Worm (Caenorhabditis elegans): ENCODE measurements around the gene nspc-17.

The nspc-17 gene

DNA sequence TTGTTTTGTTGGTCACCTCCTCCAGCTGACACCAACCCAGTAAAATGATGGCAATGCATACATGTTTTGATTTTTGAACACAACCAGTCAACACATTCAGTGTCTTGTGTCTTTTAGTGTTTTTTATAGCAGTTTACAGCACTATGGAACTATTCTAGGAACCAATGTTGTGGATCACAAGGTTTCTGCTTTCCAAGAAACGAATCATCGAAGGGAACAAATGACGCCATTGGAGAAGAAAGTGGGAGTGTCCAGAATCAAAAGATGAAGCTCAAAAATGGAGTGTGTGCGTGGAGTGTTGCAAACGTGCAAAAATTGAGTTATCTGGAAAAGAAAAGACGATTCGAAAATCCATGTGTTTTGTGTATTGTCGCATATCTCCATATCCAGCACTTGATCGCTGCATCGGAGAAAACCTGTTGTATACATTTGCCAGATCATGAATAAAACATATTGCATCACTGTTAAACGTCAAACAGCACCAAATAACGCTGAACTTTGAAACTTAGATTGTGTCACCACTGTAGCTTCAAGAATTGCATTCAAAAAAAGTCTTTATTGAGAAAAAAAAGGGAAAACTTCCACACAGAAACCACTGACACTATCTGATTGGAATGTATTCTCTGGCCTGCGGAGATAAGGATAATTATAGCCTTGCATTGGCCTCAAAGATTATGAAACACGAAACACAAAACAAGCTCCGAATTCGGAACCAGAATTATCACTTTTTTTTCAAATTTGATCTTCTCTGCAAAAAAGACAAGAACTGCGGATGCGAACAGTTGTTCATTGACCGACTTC, 37.5 kb upstream of the nspc-17 start (continued):
- TF ChIP-seq ceh-8 (GFP tag; optimal IDR thresholded peaks at IDR 0.05), result peak; percentile 61

DNA sequence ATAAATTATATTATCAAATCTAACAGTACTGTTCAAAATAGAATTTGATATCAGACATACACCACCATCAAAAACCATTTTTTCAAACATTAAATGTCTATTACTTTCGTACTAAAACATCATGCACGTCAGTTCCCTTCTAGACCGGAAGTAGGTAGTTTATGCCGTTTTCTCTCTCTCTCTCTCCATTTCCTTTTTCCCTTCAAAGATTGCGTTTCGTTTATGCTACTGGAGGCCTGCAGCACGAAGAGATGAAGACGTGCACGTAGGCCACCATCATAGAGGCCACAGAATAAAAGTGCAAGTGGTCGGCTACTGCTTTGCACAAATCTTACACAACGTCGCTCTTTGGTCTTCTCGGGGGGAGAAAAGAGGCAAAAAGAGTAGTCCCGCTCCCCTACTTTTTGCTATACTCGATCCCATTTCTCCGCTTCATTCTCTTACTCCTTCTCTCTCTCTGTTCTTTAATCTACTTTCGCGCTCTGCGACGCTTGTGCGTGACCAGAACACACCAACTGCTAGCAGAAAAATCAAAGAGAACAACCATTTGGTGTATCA, 36.5 kb upstream of the nspc-17 start:
- no peak for TF ChIP-seq zip-4 (GFP tag; optimal IDR thresholded peaks at IDR 0.05)
- no peak for TF ChIP-seq lin-39 (tag; optimal IDR thresholded peaks at IDR 0.05)
- TF ChIP-seq nhr-84 (tag; optimal IDR thresholded peaks at IDR 0.05), result no peak
- no peak for TF ChIP-seq C04F5.9 (tag; optimal IDR thresholded peaks at IDR 0.05)
- TF ChIP-seq nhr-28 (tag; optimal IDR thresholded peaks at IDR 0.05), result no peak
- no peak for TF ChIP-seq efl-3 (GFP tag; optimal IDR thresholded peaks at IDR 0.05)
- TF ChIP-seq Y116A8C.19 (tag; optimal IDR thresholded peaks at IDR 0.05; ENCODE audit: borderline replicate concordance), result no peak
- TF ChIP-seq hpl-2 (GFP tag; optimal IDR thresholded peaks at IDR 0.05), result no peak
- no peak for TF ChIP-seq ceh-90 (tag; optimal IDR thresholded peaks at IDR 0.05)
- no peak; the same call in 1 of the 2 replicates for TF ChIP-seq mab-9 (GFP tag; IDR thresholded peaks at IDR 0.05)
- TF ChIP-seq egl-27 (tag; optimal IDR thresholded peaks at IDR 0.05), result peak in 1 of 2 experiments; percentile 8
- TF ChIP-seq unc-86 (tag; optimal IDR thresholded peaks at IDR 0.05), result peak; percentile 61
- no peak for TF ChIP-seq nhr-11 (tag; optimal IDR thresholded peaks at IDR 0.05)
- peak; percentile 75 for TF ChIP-seq nhr-19 (GFP tag; conservative IDR thresholded peaks at IDR 0.05)
- no peak for TF ChIP-seq mef-2 (tag; optimal IDR thresholded peaks at IDR 0.05)
- TF ChIP-seq swsn-7 (tag; optimal IDR thresholded peaks at IDR 0.05), result peak; percentile 65
- TF ChIP-seq xbp-1 (tag; optimal IDR thresholded peaks at IDR 0.05), result peak; percentile 41
- TF ChIP-seq mdl-1 (tag; optimal IDR thresholded peaks at IDR 0.05), result peak in 1 of 2 experiments; percentile 44
- peak; percentile 4 for TF ChIP-seq pax-3 (tag; optimal IDR thresholded peaks at IDR 0.05)
- no peak for TF ChIP-seq fkh-4 (tag; optimal IDR thresholded peaks at IDR 0.05; ENCODE audit: borderline replicate concordance)
- TF ChIP-seq nhr-85 (tag), result peak; percentile 87
- TF ChIP-seq nhr-12 (tag; optimal IDR thresholded peaks at IDR 0.05), result no peak
- peak; percentile 50 for TF ChIP-seq blmp-1 (tag; optimal IDR thresholded peaks at IDR 0.05)
- TF ChIP-seq ces-1 (GFP tag; optimal IDR thresholded peaks at IDR 0.05), result no peak
- no peak for TF ChIP-seq ama-1 (optimal IDR thresholded peaks at IDR 0.05)
- TF ChIP-seq nhr-76 (tag; optimal IDR thresholded peaks at IDR 0.05), result no peak
- TF ChIP-seq skn-1 (tag; optimal IDR thresholded peaks at IDR 0.05), result no peak
- TF ChIP-seq C34B4.2 (tag; optimal IDR thresholded peaks at IDR 0.05), result no peak
- 0 out of 2 replicates have a peak, but pooled peaks have one; percentile 27 for TF ChIP-seq grh-1 (GFP tag; IDR thresholded peaks at IDR 0.05)
- no peak for TF ChIP-seq pag-3 (tag; optimal IDR thresholded peaks at IDR 0.05; ENCODE audit: borderline replicate concordance, insufficient read depth)
- peak in 1 of 3 experiments; percentile 45 for TF ChIP-seq ceh-82 (tag; optimal IDR thresholded peaks at IDR 0.05)
- no peak for TF ChIP-seq dpl-1 (GFP tag; optimal IDR thresholded peaks at IDR 0.05)
- TF ChIP-seq lsy-2 (tag; optimal IDR thresholded peaks at IDR 0.05), result peak; percentile 23 to 75
- TF ChIP-seq alr-1 (tag; optimal IDR thresholded peaks at IDR 0.05; ENCODE audit: borderline replicate concordance), result no peak
- TF ChIP-seq zag-1 (tag; optimal IDR thresholded peaks at IDR 0.05), result no peak
- peak; percentile 84 for TF ChIP-seq rnt-1 (tag; optimal IDR thresholded peaks at IDR 0.05)
- peak; percentile 86 for TF ChIP-seq egl-13 (tag; optimal IDR thresholded peaks at IDR 0.05)
- no peak for TF ChIP-seq sox-4 (tag; optimal IDR thresholded peaks at IDR 0.05)
- TF ChIP-seq vab-15 (tag; optimal IDR thresholded peaks at IDR 0.05), result no peak
- no peak for TF ChIP-seq elt-2 (tag; optimal IDR thresholded peaks at IDR 0.05)
- no peak for TF ChIP-seq unc-30 (tag; optimal IDR thresholded peaks at IDR 0.05)
- no peak for TF ChIP-seq nhr-237 (tag; optimal IDR thresholded peaks at IDR 0.05)
- TF ChIP-seq nhr-47 (tag; optimal IDR thresholded peaks at IDR 0.05), result peak; percentile 76
- peak; percentile 57 for TF ChIP-seq nhr-77 (tag; optimal IDR thresholded peaks at IDR 0.05)
- 0 out of 2 replicates have a peak, but pooled peaks have one; percentile 37 for TF ChIP-seq unc-98 (GFP tag; IDR thresholded peaks at IDR 0.05)
- peak in 1 of 2 experiments; percentile 22 for TF ChIP-seq efl-1 (optimal IDR thresholded peaks at IDR 0.05)
- TF ChIP-seq efl-1 (GFP tag; optimal IDR thresholded peaks at IDR 0.05 in 1 of 2), result no peak
- TF ChIP-seq aha-1 (tag; optimal IDR thresholded peaks at IDR 0.05), result no peak

Measured in whole organism, L1 larva.